Worm (Caenorhabditis elegans): ENCODE data around the gene F13H10.8.

Gene F13H10.8

DNA sequence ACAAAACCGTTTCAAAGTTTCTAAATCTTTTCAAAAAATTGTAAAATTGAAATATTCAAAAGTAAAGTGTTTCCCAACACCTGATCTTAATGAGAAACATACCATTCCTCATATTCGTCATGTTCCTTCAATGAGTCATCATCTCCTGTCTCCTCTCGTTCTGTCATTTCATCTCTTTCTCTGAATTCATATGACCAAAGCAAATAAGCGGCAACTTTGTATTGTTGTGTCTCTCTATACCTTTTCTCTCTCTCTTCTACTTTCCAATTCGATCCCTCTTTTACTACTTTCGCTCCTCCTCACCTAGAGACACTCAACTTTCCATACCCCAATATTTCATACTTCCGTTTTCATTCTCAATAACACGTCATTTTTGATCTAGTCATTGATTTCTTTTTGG lies 12.1 kb upstream of the F13H10.8 start:
- TF ChIP-seq blmp-1 (tag; optimal IDR thresholded peaks at IDR 0.05) (peak; percentile 96), mef-2 (tag; optimal IDR thresholded peaks at IDR 0.05) (no peak), ztf-11 (tag; optimal IDR thresholded peaks at IDR 0.05) (no peak), sup-37 (GFP tag; optimal IDR thresholded peaks at IDR 0.05) (no peak), ceh-82 (tag; optimal IDR thresholded peaks at IDR 0.05) (no peak), swsn-7 (tag; optimal IDR thresholded peaks at IDR 0.05) (peak; percentile 1), mdl-1 (tag; optimal IDR thresholded peaks at IDR 0.05) (no peak), ztf-4 (tag; optimal IDR thresholded peaks at IDR 0.05) (no peak), C34B4.2 (tag; optimal IDR thresholded peaks at IDR 0.05) (no peak), elt-2 (tag; optimal IDR thresholded peaks at IDR 0.05) (no peak), lsy-2 (tag; optimal IDR thresholded peaks at IDR 0.05) (peak; percentile 5 to 52), egl-27 (tag; optimal IDR thresholded peaks at IDR 0.05) (no peak), lin-13 (GFP tag; optimal IDR thresholded peaks at IDR 0.05) (no peak), skn-1 (tag; optimal IDR thresholded peaks at IDR 0.05) (peak; percentile 41), aha-1 (tag; optimal IDR thresholded peaks at IDR 0.05) (no peak), rnt-1 (tag; optimal IDR thresholded peaks at IDR 0.05) (peak; percentile 19), fkh-10 (GFP tag; optimal IDR thresholded peaks at IDR 0.05) (no peak), ets-5 (GFP tag; IDR thresholded peaks at IDR 0.05) (no peak), lin-14 (GFP tag; optimal IDR thresholded peaks at IDR 0.05) (peak; percentile 78), vab-15 (tag; optimal IDR thresholded peaks at IDR 0.05) (no peak), xbp-1 (tag; optimal IDR thresholded peaks at IDR 0.05) (peak; percentile 11), fkh-8 (tag; optimal IDR thresholded peaks at IDR 0.05) (no peak), ces-1 (GFP tag; optimal IDR thresholded peaks at IDR 0.05) (no peak), efl-3 (GFP tag; optimal IDR thresholded peaks at IDR 0.05) (no peak), unc-30 (tag; optimal IDR thresholded peaks at IDR 0.05) (no peak), ceh-63 (GFP tag; optimal IDR thresholded peaks at IDR 0.05) (no peak), nhr-77 (tag; optimal IDR thresholded peaks at IDR 0.05) (no peak), nhr-237 (tag; optimal IDR thresholded peaks at IDR 0.05) (peak; percentile 37), unc-130 (tag; optimal IDR thresholded peaks at IDR 0.05) (no peak), Y116A8C.19 (tag; optimal IDR thresholded peaks at IDR 0.05; ENCODE audit: borderline replicate concordance) (no peak), grh-1 (GFP tag; IDR thresholded peaks at IDR 0.05) (no peak), hlh-17 (GFP tag; optimal IDR thresholded peaks at IDR 0.05; ENCODE audit: borderline replicate concordance) (no peak), jun-1 (tag; optimal IDR thresholded peaks at IDR 0.05) (peak; percentile 43), nhr-84 (tag; optimal IDR thresholded peaks at IDR 0.05) (no peak), nhr-85 (tag) (peak; percentile 88), unc-86 (tag; optimal IDR thresholded peaks at IDR 0.05) (no peak), dpl-1 (GFP tag; optimal IDR thresholded peaks at IDR 0.05) (peak in 2 of 3 experiments; percentile 13 to 18), pqm-1 (tag; optimal IDR thresholded peaks at IDR 0.05) (no peak), nhr-90 (tag; optimal IDR thresholded peaks at IDR 0.05; ENCODE audit: poor library complexity) (no peak), nhr-11 (tag; optimal IDR thresholded peaks at IDR 0.05) (no peak), nhr-12 (tag; optimal IDR thresholded peaks at IDR 0.05) (no peak), ceh-90 (tag; optimal IDR thresholded peaks at IDR 0.05) (no peak), alr-1 (tag; optimal IDR thresholded peaks at IDR 0.05; ENCODE audit: borderline replicate concordance) (no peak), lin-35 (GFP tag; optimal IDR thresholded peaks at IDR 0.05) (peak in 1 of 2 experiments; percentile 33), snu-23 (GFP tag; optimal IDR thresholded peaks at IDR 0.05) (peak; percentile 70), fos-1 (tag; optimal IDR thresholded peaks at IDR 0.05) (peak; percentile 76), sox-4 (tag; optimal IDR thresholded peaks at IDR 0.05) (no peak), lin-15B (tag; optimal IDR thresholded peaks at IDR 0.05) (no peak), egl-13 (tag; optimal IDR thresholded peaks at IDR 0.05) (no peak), zip-4 (GFP tag; optimal IDR thresholded peaks at IDR 0.05) (no peak), nhr-71 (tag; optimal IDR thresholded peaks at IDR 0.05) (peak; percentile 41), tbx-2 (tag; optimal IDR thresholded peaks at IDR 0.05) (peak; percentile 12), nhr-76 (tag; optimal IDR thresholded peaks at IDR 0.05) (no peak)
